Fruit fly (Drosophila melanogaster) whole organism, embryonic: ENCODE data around the gene rhea.
A peak's percentile ranks its signal among the peaks of the same experiment; 100 is the strongest.

Source experiments
- B-H2 ChIP-seq: fragments of 200-800 bp; sonication (Bioruptor generic); optimal IDR thresholded peaks from 2 replicates; lab custom pipeline; 2018; ENCODE audit warnings: missing biosample characterization, mild to moderate bottlenecking, missing genetic modification characterization
- CG10267 ChIP-seq: fragments of 200-800 bp; sonication (Bioruptor generic); optimal IDR thresholded peaks from 2 replicates; lab custom pipeline; 2018; ENCODE audit warnings: missing biosample characterization, mild to moderate bottlenecking, missing genetic modification characterization, moderate library complexity
- CG10959 ChIP-seq: fragments of 200-800 bp; sonication (Bioruptor generic); IDR thresholded peaks from 2 replicates; pipeline ENCODE4 v1.3.6; 2022; ENCODE audit warnings: missing biosample characterization, missing genetic modification characterization
- CG11456 ChIP-seq: fragments of 200-800 bp; sonication (Bioruptor generic); IDR thresholded peaks from 3 replicates; pipeline ENCODE4 v1.3.6; 2022; ENCODE audit warnings: missing biosample characterization, missing genetic modification characterization
- CG11695 ChIP-seq: fragments of 200-800 bp; sonication (Bioruptor generic); IDR thresholded peaks from 3 replicates; pipeline ENCODE4 v1.3.6; 2022; ENCODE audit warnings: missing biosample characterization, missing genetic modification characterization
- CG12104 ChIP-seq: fragments of 200-800 bp; sonication (Bioruptor generic); optimal IDR thresholded peaks from 3 replicates; lab custom pipeline; 2016; ENCODE audit warnings: missing biosample characterization, missing genetic modification characterization
- CG12391 ChIP-seq: fragments of 200-800 bp; sonication (Bioruptor generic); optimal IDR thresholded peaks from 3 replicates; lab custom pipeline; 2018; ENCODE audit warnings: missing biosample characterization, mild to moderate bottlenecking, missing genetic modification characterization, moderate library complexity
- CG13775 ChIP-seq: fragments of 200-800 bp; sonication (Bioruptor generic); optimal IDR thresholded peaks from 3 replicates; lab custom pipeline; 2017; ENCODE audit warnings: missing biosample characterization, mild to moderate bottlenecking, missing genetic modification characterization
- CG1603 ChIP-seq: fragments of 200-800 bp; sonication (Bioruptor generic); optimal IDR thresholded peaks from 2 replicates; lab custom pipeline; 2019; ENCODE audit warnings: missing biosample characterization, mild to moderate bottlenecking, missing genetic modification characterization, moderate library complexity
- CG16779 ChIP-seq: fragments of 200-800 bp; sonication (Bioruptor generic); IDR thresholded peaks from 2 replicates; pipeline ENCODE4 v1.3.6; 2022; ENCODE audit warnings: missing biosample characterization, missing genetic modification characterization
- CG16813 ChIP-seq: fragments of 200-800 bp; sonication (Bioruptor generic); IDR thresholded peaks from 3 replicates; pipeline ENCODE4 v1.3.6; 2022; ENCODE audit warnings: missing biosample characterization, missing genetic modification characterization; ENCODE audit not compliant: partially characterized antibody
- CG17385 ChIP-seq: fragments of 200-800 bp; sonication (Bioruptor generic); optimal IDR thresholded peaks from 3 replicates; lab custom pipeline; 2018; ENCODE audit warnings: missing biosample characterization, mild to moderate bottlenecking, missing genetic modification characterization
- CG17829 ChIP-seq: fragments of 200-800 bp; optimal IDR thresholded peaks from 2 replicates; lab custom pipeline; 2019; ENCODE audit warnings: missing biosample characterization, mild to moderate bottlenecking, missing genetic modification characterization, moderate library complexity
- CG18599 ChIP-seq: fragments of 200-800 bp; sonication (Bioruptor generic); optimal IDR thresholded peaks from 3 replicates; lab custom pipeline; 2017; ENCODE audit warnings: missing biosample characterization, missing genetic modification characterization, mild to moderate bottlenecking, moderate library complexity, missing genetic modification reagents
- CG2199 ChIP-seq: fragments of 200-800 bp; sonication (Bioruptor generic); IDR thresholded peaks from 3 replicates; pipeline ENCODE4 v1.3.6; 2022; ENCODE audit warnings: missing biosample characterization, missing genetic modification characterization
- CG2889 ChIP-seq: fragments of 200-800 bp; sonication (Bioruptor generic); IDR thresholded peaks from 3 replicates; pipeline ENCODE4 v1.3.6; 2022; ENCODE audit warnings: missing biosample characterization, missing genetic modification characterization
- CG34422 ChIP-seq: fragments of 200-800 bp; sonication (Bioruptor generic); IDR thresholded peaks from 3 replicates; pipeline ENCODE4 v1.3.6; 2022; ENCODE audit warnings: missing biosample characterization, missing genetic modification characterization
- CG4707 ChIP-seq: fragments of 200-800 bp; sonication (Bioruptor generic); optimal IDR thresholded peaks from 2 replicates; lab custom pipeline; 2018; ENCODE audit warnings: missing biosample characterization, mild to moderate bottlenecking, missing genetic modification characterization, moderate library complexity
- CG6791 ChIP-seq: fragments of 200-800 bp; sonication (Bioruptor generic); IDR thresholded peaks from 3 replicates; pipeline ENCODE4 v1.3.6; 2022; ENCODE audit warnings: missing biosample characterization, missing genetic modification characterization; ENCODE audit not compliant: partially characterized antibody
- CG7556 ChIP-seq: fragments of 200-800 bp; sonication (Bioruptor generic); optimal IDR thresholded peaks from 2 replicates; lab custom pipeline; 2017; ENCODE audit warnings: missing biosample characterization, mild to moderate bottlenecking, missing genetic modification characterization
- CG7963 ChIP-seq: fragments of 200-800 bp; sonication (Bioruptor generic); IDR thresholded peaks from 3 replicates; pipeline ENCODE4 v1.3.6; 2022; ENCODE audit warnings: missing biosample characterization, missing genetic modification characterization; ENCODE audit not compliant: partially characterized antibody
- CG8290 ChIP-seq, 3 experiments: fragments of 200-800 bp; sonication (Bioruptor generic); optimal IDR thresholded peaks; 2 replicates each; lab custom pipeline; 2016 to 2019; ENCODE audit warnings: missing biosample characterization in 3 of 3, missing genetic modification characterization in 3 of 3, mild to moderate bottlenecking in 2 of 3, moderate library complexity in 1 of 3
- CG9817 ChIP-seq: fragments of 200-800 bp; sonication (Bioruptor generic); optimal IDR thresholded peaks from 2 replicates; lab custom pipeline; 2018; ENCODE audit warnings: missing biosample characterization, mild to moderate bottlenecking, missing genetic modification characterization, moderate library complexity
- Drgx ChIP-seq: fragments of 200-800 bp; sonication (Bioruptor generic); IDR thresholded peaks from 2 replicates; pipeline ENCODE4 v1.3.6; 2022; ENCODE audit warnings: missing biosample characterization, missing genetic modification characterization
- Ets65A ChIP-seq: fragments of 200-800 bp; sonication (Bioruptor generic); peaks from one replicate; lab custom pipeline; 2016; ENCODE audit warnings: missing biosample characterization, missing genetic modification characterization
- Ets97D ChIP-seq: fragments of 200-800 bp; sonication (Bioruptor generic); optimal IDR thresholded peaks from 3 replicates; lab custom pipeline; 2016; ENCODE audit warnings: missing biosample characterization, missing genetic modification characterization
- HLH3B ChIP-seq: fragments of 200-800 bp; sonication (Bioruptor generic); IDR thresholded peaks from 2 replicates; pipeline ENCODE4 v1.3.6; 2022; ENCODE audit warnings: missing biosample characterization, missing genetic modification characterization
- MESR4 ChIP-seq: fragments of 200-800 bp; sonication (Bioruptor generic); optimal IDR thresholded peaks from 2 replicates; lab custom pipeline; 2018; ENCODE audit warnings: missing biosample characterization, mild to moderate bottlenecking, missing genetic modification characterization, moderate library complexity
- Mes4 ChIP-seq: fragments of 200-800 bp; sonication (Bioruptor generic); optimal IDR thresholded peaks from 2 replicates; lab custom pipeline; 2016; ENCODE audit warnings: missing biosample characterization, missing genetic modification characterization
- Myb ChIP-seq: fragments of 200-800 bp; sonication (Bioruptor generic); optimal IDR thresholded peaks from 2 replicates; lab custom pipeline; 2016; ENCODE audit warnings: missing biosample characterization, missing genetic modification characterization
- Nf-YC ChIP-seq: fragments of 200-800 bp; optimal IDR thresholded peaks from 3 replicates; lab custom pipeline; 2019; ENCODE audit warnings: missing biosample characterization, mild to moderate bottlenecking, missing genetic modification characterization, moderate library complexity
- Poxn ChIP-seq: fragments of 200-800 bp; sonication (Bioruptor generic); IDR thresholded peaks from 2 replicates; pipeline ENCODE4 v1.3.6; 2022; ENCODE audit warnings: missing biosample characterization, missing genetic modification characterization
- Ssrp ChIP-seq: fragments of 200-800 bp; sonication (Bioruptor generic); optimal IDR thresholded peaks from 2 replicates; lab custom pipeline; 2018; ENCODE audit warnings: missing biosample characterization, mild to moderate bottlenecking, missing genetic modification characterization, moderate library complexity
- ase ChIP-seq: fragments of 200-800 bp; sonication (Bioruptor generic); IDR thresholded peaks from 3 replicates; pipeline ENCODE4 v1.3.6; 2022; ENCODE audit warnings: missing biosample characterization, missing genetic modification characterization
- bcd ChIP-seq: fragments of 200-800 bp; sonication (Bioruptor generic); optimal IDR thresholded peaks from 2 replicates; lab custom pipeline; 2017; ENCODE audit warnings: missing biosample characterization, mild to moderate bottlenecking, missing genetic modification characterization
- caup ChIP-seq: fragments of 200-800 bp; sonication (Bioruptor generic); optimal IDR thresholded peaks from 3 replicates; lab custom pipeline; 2017; ENCODE audit warnings: missing biosample characterization, mild to moderate bottlenecking, missing genetic modification characterization, moderate library complexity; ENCODE audit not compliant: severe bottlenecking
- dmrt11E ChIP-seq: fragments of 200-800 bp; sonication (Bioruptor generic); optimal IDR thresholded peaks from 3 replicates; lab custom pipeline; 2018; ENCODE audit warnings: missing biosample characterization, mild to moderate bottlenecking, missing genetic modification characterization, moderate library complexity
- gsb-n ChIP-seq: fragments of 200-800 bp; sonication (Bioruptor generic); optimal IDR thresholded peaks from 3 replicates; lab custom pipeline; 2018; ENCODE audit warnings: missing biosample characterization, mild to moderate bottlenecking, missing genetic modification characterization
- lab ChIP-seq: fragments of 200-800 bp; sonication (Bioruptor generic); optimal IDR thresholded peaks from 3 replicates; lab custom pipeline; 2017; ENCODE audit warnings: missing biosample characterization, missing genetic modification characterization, mild to moderate bottlenecking, moderate library complexity, missing genetic modification reagents
- onecut ChIP-seq: fragments of 200-800 bp; sonication (Bioruptor generic); IDR thresholded peaks from 2 replicates; pipeline ENCODE4 v1.3.6; 2022; ENCODE audit warnings: missing biosample characterization, missing genetic modification characterization
- pho ChIP-seq: fragments of 200-800 bp; sonication (Bioruptor generic); optimal IDR thresholded peaks from 2 replicates; lab custom pipeline; 2016; ENCODE audit warnings: missing biosample characterization, missing genetic modification characterization
- pita ChIP-seq: fragments of 200-800 bp; sonication (Bioruptor generic); optimal IDR thresholded peaks from 2 replicates; lab custom pipeline; 2017; ENCODE audit warnings: missing biosample characterization, mild to moderate bottlenecking, missing genetic modification characterization
- shn ChIP-seq: fragments of 200-800 bp; sonication (Bioruptor generic); optimal IDR thresholded peaks from 3 replicates; lab custom pipeline; 2016; ENCODE audit warnings: missing biosample characterization, missing genetic modification characterization
- sisA ChIP-seq: fragments of 200-800 bp; sonication (Bioruptor generic); IDR thresholded peaks from 2 replicates; pipeline ENCODE4 v1.3.6; 2022; ENCODE audit warnings: missing biosample characterization, missing genetic modification characterization
- sob ChIP-seq: fragments of 200-800 bp; sonication (Bioruptor generic); IDR thresholded peaks from 2 replicates; pipeline ENCODE4 v1.3.6; 2022; ENCODE audit warnings: missing biosample characterization, missing genetic modification characterization
- trem ChIP-seq: fragments of 200-800 bp; optimal IDR thresholded peaks from 3 replicates; lab custom pipeline; 2019; ENCODE audit warnings: missing biosample characterization, mild to moderate bottlenecking, missing genetic modification characterization, moderate library complexity
- unpg ChIP-seq: fragments of 200-800 bp; sonication (Bioruptor generic); optimal IDR thresholded peaks from 3 replicates; lab custom pipeline; 2018; ENCODE audit warnings: missing biosample characterization, mild to moderate bottlenecking, missing genetic modification characterization, moderate library complexity
- yki ChIP-seq: fragments of >200 bp; optimal IDR thresholded peaks from 3 replicates; lab custom pipeline; 2018

The rhea gene

DNA sequence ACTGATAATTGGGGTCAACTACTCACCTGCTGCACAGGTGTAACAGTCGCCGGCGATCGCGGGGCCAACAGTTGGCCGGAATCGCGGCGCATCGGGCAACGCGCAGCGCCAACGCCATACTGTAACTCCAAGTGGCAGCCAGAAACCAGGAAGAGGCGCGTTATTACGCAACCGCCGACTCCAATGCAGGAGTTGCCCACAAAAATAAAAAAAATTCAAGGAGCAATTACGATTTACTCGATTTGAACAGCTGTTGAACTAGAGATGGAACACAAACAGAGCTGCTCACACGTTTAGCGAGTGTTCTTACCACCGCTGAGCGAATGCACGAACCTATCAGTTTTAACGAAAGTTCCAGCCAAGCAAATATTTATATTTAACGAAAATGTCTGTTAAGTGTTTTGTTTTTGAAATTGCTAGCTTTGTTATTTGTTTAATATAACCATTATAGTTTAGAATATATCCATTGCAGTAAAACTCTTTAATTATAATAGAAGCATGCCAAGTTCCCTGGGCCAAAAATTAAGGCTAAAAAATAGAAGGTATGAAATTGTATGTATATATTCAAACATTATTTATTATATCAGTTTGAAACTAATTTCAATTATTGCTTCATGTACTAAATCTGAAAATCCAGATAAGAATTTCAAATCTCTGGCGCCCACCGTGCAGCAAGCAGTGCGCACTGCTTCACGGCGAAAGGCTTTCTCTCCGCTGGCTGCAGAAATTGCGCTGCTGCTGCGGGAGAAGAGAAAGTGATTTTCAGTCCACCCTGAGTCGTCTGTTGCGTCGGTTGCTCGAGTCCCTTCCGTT lies 59.3 kb downstream of the rhea start, which contains the start of the genes CG5989 and CG6282 (continued):
- TF ChIP-seq CG7556 (GFP tag; lab: Kevin White, UChicago) (peak; percentile 60), CG12104 (GFP tag; lab: Kevin White, UChicago) (no peak), Myb (GFP tag; lab: Kevin White, UChicago) (peak; percentile 71), CG6791 (peak; percentile 51; the same call in 1 of the 3 replicates), CG12391 (tag; lab: Kevin White, UChicago) (peak; percentile 65), dmrt11E (tag; lab: Kevin White, UChicago) (peak; percentile 31), CG10959 (GFP tag; lab: Robert Waterston, UW) (no peak; the same call in 1 of the 2 replicates), CG34422 (GFP tag; lab: Robert Waterston, UW) (peak; percentile 51; the same call in 1 of the 3 replicates), CG2889 (GFP tag; lab: Robert Waterston, UW) (peak; percentile 49; the same call in 2 of the 3 replicates), Poxn (0 out of 2 replicates have a peak, but pooled peaks have one; percentile 31), yki (lab: Kevin White, UChicago) (no peak), CG11695 (GFP tag; lab: Robert Waterston, UW) (no peak), CG7963 (GFP tag; lab: Robert Waterston, UW) (no peak), Nf-YC (tag; lab: Kevin White, UChicago) (peak; percentile 27), Ets97D (peak; percentile 79), CG17385 (GFP tag; lab: Kevin White, UChicago) (peak; percentile 39), CG13775 (GFP tag; lab: Kevin White, UChicago) (peak; percentile 33), CG16813 (peak; percentile 57), MESR4 (peak; percentile 32), CG10267 (peak; percentile 49), lab (GFP tag; lab: Kevin White, UChicago) (peak; percentile 71), HLH3B (GFP tag; lab: Robert Waterston, UW) (peak; percentile 36; the same call in 1 of the 2 replicates), B-H2 (GFP tag; lab: Kevin White, UChicago) (no peak), pita (GFP tag; lab: Kevin White, UChicago) (peak; percentile 89), Ssrp (tag; lab: Kevin White, UChicago) (peak; percentile 24), trem (peak; percentile 84), CG2199 (GFP tag; lab: Robert Waterston, UW) (no peak), CG18599 (GFP tag; lab: Kevin White, UChicago) (peak; percentile 25), Ets65A (peak; percentile 69), CG11456 (GFP tag; lab: Robert Waterston, UW) (peak; percentile 63; the same call in 2 of the 3 replicates), CG8290 (GFP tag; optimal IDR thresholded peaks at IDR 0.05; lab: Kevin White, UChicago) (no peak), CG8290 (tag; optimal IDR thresholded peaks at IDR 0.05; lab: Kevin White, UChicago) (peak in 1 of 2 experiments; percentile 45), bcd (GFP tag; lab: Kevin White, UChicago) (peak; percentile 57), Mes4 (GFP tag; lab: Kevin White, UChicago) (peak; percentile 2), CG1603 (tag; lab: Kevin White, UChicago) (peak; percentile 59), gsb-n (tag; lab: Kevin White, UChicago) (peak; percentile 29), pho (peak; percentile 31), CG16779 (GFP tag; lab: Robert Waterston, UW) (peak; percentile 62; the same call in 1 of the 2 replicates), CG4707 (GFP tag; lab: Kevin White, UChicago) (peak; percentile 96), caup (no peak), Drgx (GFP tag; lab: Robert Waterston, UW) (no peak; the same call in 1 of the 2 replicates), onecut (GFP tag; lab: Robert Waterston, UW) (peak; percentile 34), sisA (GFP tag; lab: Robert Waterston, UW) (peak; percentile 52), unpg (GFP tag; lab: Kevin White, UChicago) (peak; percentile 60), ase (GFP tag; lab: Robert Waterston, UW) (0 out of 3 replicates have a peak, but pooled peaks have one; percentile 14), sob (GFP tag; lab: Robert Waterston, UW) (peak; percentile 23; the same call in 1 of the 2 replicates), CG9817 (tag; lab: Kevin White, UChicago) (peak; percentile 7), shn (no peak), CG17829 (tag; lab: Kevin White, UChicago) (peak; percentile 31)
